Worm (Caenorhabditis elegans): ENCODE measurements around the gene W10G11.1.
A peak's percentile ranks its signal among the peaks of the same experiment; 100 is the strongest.

W10G11.1 gene

ce11 chrII:3547282-3547681 lies 13.2 kb downstream of the W10G11.1 start (continued):
- TF ChIP-seq ceh-82 (tag; optimal IDR thresholded peaks at IDR 0.05), result peak in 2 of 3 experiments; percentile 21 to 29
- TF ChIP-seq fkh-10 (GFP tag; optimal IDR thresholded peaks at IDR 0.05), result peak; percentile 44
- no peak for TF ChIP-seq ets-5 (GFP tag; IDR thresholded peaks at IDR 0.05)
- no peak for TF ChIP-seq grh-1 (GFP tag; IDR thresholded peaks at IDR 0.05)
- TF ChIP-seq nhr-20 (tag; optimal IDR thresholded peaks at IDR 0.05), result no peak
- no peak for TF ChIP-seq elt-3 (tag; optimal IDR thresholded peaks at IDR 0.05)
- no peak for TF ChIP-seq sup-37 (GFP tag; optimal IDR thresholded peaks at IDR 0.05)
- TF ChIP-seq lin-15B (tag; optimal IDR thresholded peaks at IDR 0.05), result no peak
- TF ChIP-seq lin-13 (GFP tag; optimal IDR thresholded peaks at IDR 0.05), result no peak
- TF ChIP-seq C34B4.2 (tag; optimal IDR thresholded peaks at IDR 0.05), result no peak
- no peak for TF ChIP-seq mef-2 (tag; optimal IDR thresholded peaks at IDR 0.05)
- peak; percentile 12 for TF ChIP-seq unc-86 (tag; optimal IDR thresholded peaks at IDR 0.05)
- TF ChIP-seq tbx-2 (tag; optimal IDR thresholded peaks at IDR 0.05), result no peak
- TF ChIP-seq efl-1 (optimal IDR thresholded peaks at IDR 0.05), result peak; percentile 47 to 65
- peak; percentile 30 to 76 for TF ChIP-seq efl-1 (GFP tag; optimal IDR thresholded peaks at IDR 0.05 in 1 of 2)
- no peak for TF ChIP-seq ztf-11 (tag; optimal IDR thresholded peaks at IDR 0.05)
- TF ChIP-seq nhr-12 (tag; optimal IDR thresholded peaks at IDR 0.05), result no peak
- no peak for TF ChIP-seq egl-13 (tag; optimal IDR thresholded peaks at IDR 0.05)
- TF ChIP-seq alr-1 (tag; optimal IDR thresholded peaks at IDR 0.05; ENCODE audit: borderline replicate concordance), result no peak
- TF ChIP-seq tlp-1 (tag; optimal IDR thresholded peaks at IDR 0.05), result no peak
- no peak for TF ChIP-seq snpc-4 (tag; optimal IDR thresholded peaks at IDR 0.05)
- peak in 1 of 2 experiments; percentile 21 for TF ChIP-seq lin-35 (GFP tag; optimal IDR thresholded peaks at IDR 0.05)

- TF ChIP-seq nhr-11 (tag; optimal IDR thresholded peaks at IDR 0.05) (no peak), lin-35 (GFP tag; optimal IDR thresholded peaks at IDR 0.05) (no peak)
Observed at ce11 chrII:3546381-3546931, 14.0 kb downstream of the W10G11.1 start, which contains the start of gene apd-3. TSS of gene apd-3 (minus strand) at chrII:3546431.

- TF ChIP-seq efl-1 (optimal IDR thresholded peaks at IDR 0.05) (no peak), efl-1 (GFP tag; optimal IDR thresholded peaks at IDR 0.05 in 1 of 2) (peak in 1 of 2 experiments; percentile 2), ets-5 (GFP tag; IDR thresholded peaks at IDR 0.05) (no peak)
Observed at ce11 chrII:3540151-3540550, 20.3 kb downstream of the W10G11.1 start.

ce11 chrII:3528256-3528655 lies 32.2 kb downstream of the W10G11.1 start, which contains the start of gene ncs-6:
TSS of gene ncs-6 (minus strand) at chrII:3528516.
- TF ChIP-seq fkh-8 (tag; optimal IDR thresholded peaks at IDR 0.05) (peak; percentile 73), nhr-84 (tag; optimal IDR thresholded peaks at IDR 0.05) (no peak)

- TF ChIP-seq efl-1 (optimal IDR thresholded peaks at IDR 0.05) (no peak), efl-1 (GFP tag; optimal IDR thresholded peaks at IDR 0.05 in 1 of 2) (peak in 1 of 2 experiments; percentile 65), nhr-47 (tag; optimal IDR thresholded peaks at IDR 0.05) (no peak), ceh-90 (tag; optimal IDR thresholded peaks at IDR 0.05) (no peak), dsc-1 (tag; optimal IDR thresholded peaks at IDR 0.05) (peak; percentile 29), pax-3 (tag; optimal IDR thresholded peaks at IDR 0.05) (no peak), tbx-2 (tag; optimal IDR thresholded peaks at IDR 0.05) (peak; percentile 10), skn-1 (tag; optimal IDR thresholded peaks at IDR 0.05) (no peak), vab-15 (tag; optimal IDR thresholded peaks at IDR 0.05) (no peak), dpl-1 (GFP tag; optimal IDR thresholded peaks at IDR 0.05) (no peak), lin-14 (GFP tag; optimal IDR thresholded peaks at IDR 0.05) (peak; percentile 40)
Observed at ce11 chrII:3527460-3527859, 33.0 kb downstream of the W10G11.1 start.

Measured in whole organism, L1 larva.